Fruit fly (Drosophila melanogaster) whole organism, wandering third instar larva: ENCODE data around the gene CG13675.

Source experiments
- h ChIP-seq: fragments of 200-800 bp; sonication (Bioruptor generic); optimal IDR thresholded peaks from 3 replicates; lab custom pipeline; 2016; ENCODE audit warnings: missing biosample characterization, mild to moderate bottlenecking, missing genetic modification characterization
- rgr ChIP-seq: fragments of 200-800 bp; sonication (Bioruptor generic); optimal IDR thresholded peaks from 3 replicates; lab custom pipeline; 2016; ENCODE audit warnings: missing biosample characterization, mild to moderate bottlenecking, missing genetic modification characterization
- usp ChIP-seq: fragments of >200 bp; optimal IDR thresholded peaks from 2 replicates; lab custom pipeline; 2017; ENCODE audit warnings: missing biosample characterization, missing genetic modification characterization

dm6 chr3L:8151727-8152199 lies 13.6 kb downstream of the CG13675 start, which contains the start of gene CG13676:
- TF ChIP-seq usp (GFP tag; lab: Kevin White, UChicago) (no peak), h (no peak), rgr (no peak)
